Worm (Caenorhabditis elegans) whole organism, early embryonic: ENCODE data around the gene Y48C3A.5.

Source experiments
- B0310.2 ChIP-seq: sonication (generic microtip); optimal IDR thresholded peaks from 2 replicates; lab custom pipeline; 2016; ENCODE audit warnings: mild to moderate bottlenecking, missing genetic modification characterization, missing compliant biosample characterization
- F13C5.2 ChIP-seq: sonication (generic microtip); optimal IDR thresholded peaks from 2 replicates; lab custom pipeline; 2017; ENCODE audit warnings: mild to moderate bottlenecking, missing genetic modification characterization, inconsistent platforms, missing compliant biosample characterization
- aly-1 ChIP-seq: sonication (generic microtip); optimal IDR thresholded peaks from 2 replicates; lab custom pipeline; 2016; ENCODE audit warnings: missing genetic modification characterization, missing compliant biosample characterization
- ama-1 ChIP-seq: fragments of 150-350 bp; optimal IDR thresholded peaks from 2 replicates; lab custom pipeline; 2014
- ceh-13 ChIP-seq: fragments of 200-800 bp; sonication (Bioruptor generic); optimal IDR thresholded peaks from 2 replicates; lab custom pipeline; 2018; ENCODE audit warnings: mild to moderate bottlenecking, missing genetic modification characterization, missing compliant biosample characterization
- ceh-36 ChIP-seq: sonication (generic microtip); optimal IDR thresholded peaks from 2 replicates; lab custom pipeline; 2016; ENCODE audit warnings: missing genetic modification characterization, inconsistent platforms, missing compliant biosample characterization
- ets-7 ChIP-seq: sonication (generic microtip); optimal IDR thresholded peaks from 2 replicates; lab custom pipeline; 2016; ENCODE audit warnings: missing genotype, missing genetic modification characterization, missing compliant biosample characterization
- flt-1 ChIP-seq: fragments of 200-800 bp; sonication (Bioruptor generic); IDR thresholded peaks from 2 replicates; pipeline ENCODE4 v1.3.6; 2022; ENCODE audit warnings: missing genetic modification characterization, missing compliant biosample characterization
- hmbx-1 ChIP-seq: sonication (generic microtip); optimal IDR thresholded peaks from 2 replicates; lab custom pipeline; 2016; ENCODE audit warnings: mild to moderate bottlenecking, missing genetic modification characterization, missing compliant biosample characterization
- hmg-4 ChIP-seq: fragments of 200-800 bp; sonication (Bioruptor generic); optimal IDR thresholded peaks from 2 replicates; lab custom pipeline; 2018; ENCODE audit warnings: mild to moderate bottlenecking, missing genetic modification characterization, missing compliant biosample characterization
- hnd-1 ChIP-seq: sonication (generic microtip); optimal IDR thresholded peaks from 2 replicates; lab custom pipeline; 2016; ENCODE audit warnings: missing genetic modification characterization, missing compliant biosample characterization
- pes-1 ChIP-seq: fragments of 200-800 bp; sonication (Bioruptor generic); IDR thresholded peaks from 2 replicates; pipeline ENCODE4 v1.3.6; 2022; ENCODE audit warnings: missing genetic modification reagents, missing genetic modification characterization, missing compliant biosample characterization
- scrt-1 ChIP-seq: fragments of 200-800 bp; sonication (Bioruptor generic); IDR thresholded peaks from 2 replicates; pipeline ENCODE4 v1.3.6; 2022; ENCODE audit warnings: missing genetic modification characterization, missing compliant biosample characterization
- sea-1 ChIP-seq: fragments of 200-800 bp; sonication (Bioruptor generic); conservative IDR thresholded peaks from 2 replicates; pipeline ENCODE4 v1.3.6; 2022; ENCODE audit warnings: missing genetic modification characterization, missing compliant biosample characterization
- tbx-11 ChIP-seq: fragments of 200-800 bp; sonication (Bioruptor generic); IDR thresholded peaks from 2 replicates; pipeline ENCODE4 v1.3.6; 2022; ENCODE audit warnings: missing genetic modification characterization, missing compliant biosample characterization
- tbx-37 ChIP-seq: fragments of 200-800 bp; sonication (Bioruptor generic); conservative IDR thresholded peaks from 2 replicates; pipeline ENCODE4 v1.3.6; 2022; ENCODE audit warnings: missing genetic modification reagents, missing genetic modification characterization, missing compliant biosample characterization
- tra-4 ChIP-seq: sonication (generic microtip); optimal IDR thresholded peaks from 2 replicates; lab custom pipeline; 2017; ENCODE audit warnings: missing genetic modification characterization, missing compliant biosample characterization

The Y48C3A.5 gene

ce11 chrII:13245076-13245475, 25.8 kb upstream of the Y48C3A.5 start, which contains the start of gene F15D4.5:
TSS of gene F15D4.5 (plus strand) at chrII:13245376.
- no peak for TF ChIP-seq ets-7 (tag; lab: Kevin White, UChicago)
- no peak for TF ChIP-seq aly-1 (tag; lab: Kevin White, UChicago)
- no peak for TF ChIP-seq sea-1 (GFP tag; lab: Robert Waterston, UW)
- TF ChIP-seq hmbx-1 (tag; lab: Kevin White, UChicago) = no peak
- TF ChIP-seq scrt-1 = no peak
- TF ChIP-seq B0310.2 = no peak

ce11 chrII:13248886-13249285, 22.0 kb upstream of the Y48C3A.5 start, which contains the start of gene F15D4.6:
TSS of gene F15D4.6 (plus strand) at chrII:13249186.
- no peak for TF ChIP-seq tbx-37
- no peak for TF ChIP-seq sea-1 (GFP tag; lab: Robert Waterston, UW)
- TF ChIP-seq hmbx-1 (tag; lab: Kevin White, UChicago) = no peak
- TF ChIP-seq tra-4 (tag; lab: Kevin White, UChicago) = no peak
- no peak for TF ChIP-seq ets-7 (tag; lab: Kevin White, UChicago)
- TF ChIP-seq ceh-13 = no peak
- TF ChIP-seq ceh-36 (tag; lab: Kevin White, UChicago) = no peak

- TF ChIP-seq sea-1 (GFP tag; lab: Robert Waterston, UW) (no peak), ama-1 (lab: Kevin White, UChicago) (no peak), ets-7 (tag; lab: Kevin White, UChicago) (no peak), hmbx-1 (tag; lab: Kevin White, UChicago) (no peak), hmg-4 (GFP tag; lab: Kevin White, UChicago) (no peak), hnd-1 (no peak), tbx-37 (no peak), ceh-36 (tag; lab: Kevin White, UChicago) (no peak), pes-1 (GFP tag; lab: Robert Waterston, UW) (no peak), aly-1 (tag; lab: Kevin White, UChicago) (no peak), tra-4 (tag; lab: Kevin White, UChicago) (no peak), flt-1 (GFP tag; lab: Robert Waterston, UW) (no peak), F13C5.2 (no peak), scrt-1 (no peak), B0310.2 (no peak)
Measured at ce11 chrII:13255291-13255690, 15.6 kb upstream of the Y48C3A.5 start.

- TF ChIP-seq ets-7 (tag; lab: Kevin White, UChicago) (no peak), pes-1 (GFP tag; lab: Robert Waterston, UW) (no peak), hnd-1 (no peak), sea-1 (GFP tag; lab: Robert Waterston, UW) (no peak), aly-1 (tag; lab: Kevin White, UChicago) (no peak), scrt-1 (no peak), ceh-36 (tag; lab: Kevin White, UChicago) (no peak)
Measured at ce11 chrII:13260540-13260939, 10.3 kb upstream of the Y48C3A.5 start.

ce11 chrII:13267305-13267704, 3.6 kb upstream of the Y48C3A.5 start:
- TF ChIP-seq sea-1 (GFP tag; lab: Robert Waterston, UW) (no peak), flt-1 (GFP tag; lab: Robert Waterston, UW) (no peak), aly-1 (tag; lab: Kevin White, UChicago) (no peak), ceh-13 (no peak), tra-4 (tag; lab: Kevin White, UChicago) (no peak), tbx-37 (no peak), hnd-1 (no peak), hmg-4 (GFP tag; lab: Kevin White, UChicago) (no peak), pes-1 (GFP tag; lab: Robert Waterston, UW) (no peak), F13C5.2 (no peak)

- TF ChIP-seq tbx-11 (GFP tag; lab: Robert Waterston, UW) = no peak
- TF ChIP-seq hmbx-1 (tag; lab: Kevin White, UChicago) = no peak
- no peak for TF ChIP-seq tbx-37
- TF ChIP-seq F13C5.2 = no peak
- no peak for TF ChIP-seq B0310.2
- no peak for TF ChIP-seq ceh-36 (tag; lab: Kevin White, UChicago)
- no peak for TF ChIP-seq ama-1 (lab: Kevin White, UChicago)
- no peak for TF ChIP-seq aly-1 (tag; lab: Kevin White, UChicago)
- no peak for TF ChIP-seq flt-1 (GFP tag; lab: Robert Waterston, UW)
- no peak for TF ChIP-seq ceh-13
- TF ChIP-seq sea-1 (GFP tag; lab: Robert Waterston, UW) = no peak
- no peak for TF ChIP-seq ets-7 (tag; lab: Kevin White, UChicago)
- TF ChIP-seq tra-4 (tag; lab: Kevin White, UChicago) = no peak
- no peak for TF ChIP-seq scrt-1
- no peak for TF ChIP-seq hnd-1
- TF ChIP-seq pes-1 (GFP tag; lab: Robert Waterston, UW) = no peak
- no peak for TF ChIP-seq hmg-4 (GFP tag; lab: Kevin White, UChicago)
Measured at ce11 chrII:13278214-13278613, 7.3 kb downstream of the Y48C3A.5 start.

ce11 chrII:13278716-13279115, 7.8 kb downstream of the Y48C3A.5 start:
- TF ChIP-seq ceh-36 (tag; lab: Kevin White, UChicago) (no peak), ets-7 (tag; lab: Kevin White, UChicago) (no peak), B0310.2 (no peak), tbx-37 (no peak), flt-1 (GFP tag; lab: Robert Waterston, UW) (no peak), sea-1 (GFP tag; lab: Robert Waterston, UW) (no peak), ama-1 (lab: Kevin White, UChicago) (no peak), hmbx-1 (tag; lab: Kevin White, UChicago) (no peak), hnd-1 (no peak), pes-1 (GFP tag; lab: Robert Waterston, UW) (no peak), F13C5.2 (no peak), tra-4 (tag; lab: Kevin White, UChicago) (no peak), aly-1 (tag; lab: Kevin White, UChicago) (no peak), ceh-13 (no peak), tbx-11 (GFP tag; lab: Robert Waterston, UW) (no peak), hmg-4 (GFP tag; lab: Kevin White, UChicago) (no peak), scrt-1 (no peak)
